Fruit fly (Drosophila melanogaster) whole organism, pupa: ENCODE measurements around the gene slx1.

Source experiments
- CG13204 ChIP-seq: fragments of 200-800 bp; sonication (Bioruptor generic); optimal IDR thresholded peaks from 2 replicates; lab custom pipeline; 2018; ENCODE audit warnings: missing biosample characterization, mild to moderate bottlenecking, missing genetic modification characterization, moderate library complexity
- Pif1B ChIP-seq: fragments of 200-800 bp; sonication (Bioruptor generic); optimal IDR thresholded peaks from 3 replicates; lab custom pipeline; 2016; ENCODE audit warnings: missing biosample characterization, missing genetic modification characterization

DNA sequence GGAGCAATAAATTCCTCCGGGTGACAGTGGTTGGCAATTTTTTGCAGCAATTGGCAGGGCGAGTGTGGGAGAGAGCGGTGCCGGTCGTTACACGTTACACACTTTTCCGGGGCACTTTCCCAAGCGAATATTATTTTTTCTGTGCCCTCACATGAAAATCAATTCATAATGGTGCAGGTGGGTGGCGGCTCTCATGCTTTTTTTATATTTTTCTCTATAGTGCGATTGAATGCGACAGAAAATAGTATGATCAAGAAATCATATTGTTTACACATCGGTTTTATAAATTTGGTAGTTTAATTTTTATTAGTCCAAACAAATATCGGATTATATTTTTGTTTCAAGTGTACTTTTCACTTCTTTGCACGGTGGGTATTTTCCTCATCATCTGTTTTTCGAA lies 19.9 kb downstream of the slx1 start:
- TF ChIP-seq CG13204 (no peak), Pif1B (no peak)
